Fruit fly (Drosophila melanogaster): ENCODE results near the gene Regnase-1.

Regnase-1 gene

dm6 chr3R:20035887-20036286 is at the start of gene Regnase-1 (continued):
- TF ChIP-seq Side (GFP tag; optimal IDR thresholded peaks at IDR 0.05) (peak; percentile 92), stc (GFP tag; IDR thresholded peaks at IDR 0.05) (peak; percentile 93), Awh (GFP tag; IDR thresholded peaks at IDR 0.05) (peak; percentile 89), Dbx (GFP tag; IDR thresholded peaks at IDR 0.05) (peak; percentile 92), CG7963 (GFP tag; IDR thresholded peaks at IDR 0.05; ENCODE audit: partially characterized antibody) (peak; percentile 95), CoRest (tag; optimal IDR thresholded peaks at IDR 0.05) (peak; percentile 93), CG32532 (GFP tag; IDR thresholded peaks at IDR 0.05) (peak; percentile 93), knrl (GFP tag; IDR thresholded peaks at IDR 0.05; ENCODE audit: partially characterized antibody) (peak; percentile 95), dpn (GFP tag; optimal IDR thresholded peaks at IDR 0.05) (peak; percentile 83 to 92), CG11695 (GFP tag; IDR thresholded peaks at IDR 0.05) (peak; percentile 78), Dll (GFP tag; IDR thresholded peaks at IDR 0.05; ENCODE audit: partially characterized antibody) (peak; percentile 95), CHES-1-like (GFP tag; optimal IDR thresholded peaks at IDR 0.05) (peak; percentile 89), Bteb2 (GFP tag; optimal IDR thresholded peaks at IDR 0.05) (peak; percentile 85), sd (tag; optimal IDR thresholded peaks at IDR 0.05) (no peak), CG7745 (tag; optimal IDR thresholded peaks at IDR 0.05) (peak; percentile 38), Nf-YB (GFP tag; optimal IDR thresholded peaks at IDR 0.05) (peak; percentile 78), B-H2 (GFP tag; optimal IDR thresholded peaks at IDR 0.05) (peak; percentile 96), h (optimal IDR thresholded peaks at IDR 0.05) (no peak), ab (GFP tag; optimal IDR thresholded peaks at IDR 0.05) (no peak), CG8281 (tag; optimal IDR thresholded peaks at IDR 0.05) (peak; percentile 77), sob (GFP tag; IDR thresholded peaks at IDR 0.05) (peak; percentile 95), crol (GFP tag; IDR thresholded peaks at IDR 0.05) (no peak), Sox100B (GFP tag; optimal IDR thresholded peaks at IDR 0.05) (peak; percentile 92), Lhr (GFP tag; optimal IDR thresholded peaks at IDR 0.05) (peak; percentile 88), fd3F (GFP tag; optimal IDR thresholded peaks at IDR 0.05) (peak; percentile 87), CG18619 (GFP tag; optimal IDR thresholded peaks at IDR 0.05) (peak; percentile 94), hkb (optimal IDR thresholded peaks at IDR 0.05) (no peak), hkb (GFP tag; IDR thresholded peaks at IDR 0.05) (peak; percentile 93), CG31441 (GFP tag; IDR thresholded peaks at IDR 0.05) (peak; percentile 94), scrt (GFP tag; optimal IDR thresholded peaks at IDR 0.05) (peak; percentile 89), CG3838 (GFP tag; optimal IDR thresholded peaks at IDR 0.05) (peak; percentile 82), vfl (GFP tag; optimal IDR thresholded peaks at IDR 0.05) (peak; percentile 78), Elba2 (GFP tag; optimal IDR thresholded peaks at IDR 0.05) (peak; percentile 39), Gug (GFP tag; IDR thresholded peaks at IDR 0.05) (peak; percentile 68; the same call in 3 of the 4 replicates), C15 (GFP tag; IDR thresholded peaks at IDR 0.05) (peak; percentile 75; the same call in 2 of the 3 replicates), Oaz (GFP tag; IDR thresholded peaks at IDR 0.05) (peak; percentile 78), p53 (GFP tag; optimal IDR thresholded peaks at IDR 0.05) (peak; percentile 91), HmgD (GFP tag; optimal IDR thresholded peaks at IDR 0.05) (peak; percentile 86), kni (GFP tag; optimal IDR thresholded peaks at IDR 0.05) (peak; percentile 88), oc (tag; optimal IDR thresholded peaks at IDR 0.05) (peak; percentile 84), pros (GFP tag; optimal IDR thresholded peaks at IDR 0.05) (no peak), Drgx (GFP tag; IDR thresholded peaks at IDR 0.05) (peak; percentile 66), CG4360 (GFP tag; IDR thresholded peaks at IDR 0.05) (peak; percentile 58; the same call in 1 of the 2 replicates), CG7372 (GFP tag; IDR thresholded peaks at IDR 0.05) (peak; percentile 85), CG12942 (GFP tag; optimal IDR thresholded peaks at IDR 0.05) (peak; percentile 79), CG11696 (GFP tag; IDR thresholded peaks at IDR 0.05) (peak; percentile 82), sqz (GFP tag; optimal IDR thresholded peaks at IDR 0.05) (peak; percentile 92), da (GFP tag; optimal IDR thresholded peaks at IDR 0.05) (peak; percentile 87), CG12391 (tag; optimal IDR thresholded peaks at IDR 0.05) (peak; percentile 94), CrebB (tag; optimal IDR thresholded peaks at IDR 0.05) (peak; percentile 97), CG2889 (GFP tag; IDR thresholded peaks at IDR 0.05) (0 out of 3 replicates have a peak, but pooled peaks have one; percentile 35), CG10654 (GFP tag; optimal IDR thresholded peaks at IDR 0.05) (peak; percentile 86)
